Worm (Caenorhabditis elegans) whole organism, early embryonic: Measurements from ENCODE around the gene T22D1.1.

Experiments used
- ama-1 ChIP-seq: fragments of 150-350 bp; optimal IDR thresholded peaks from 2 replicates; lab custom pipeline; 2014
- ceh-13 ChIP-seq: fragments of 200-800 bp; sonication (Bioruptor generic); optimal IDR thresholded peaks from 2 replicates; lab custom pipeline; 2018; ENCODE audit warnings: mild to moderate bottlenecking, missing genetic modification characterization, missing compliant biosample characterization
- ceh-36 ChIP-seq: sonication (generic microtip); optimal IDR thresholded peaks from 2 replicates; lab custom pipeline; 2016; ENCODE audit warnings: missing genetic modification characterization, inconsistent platforms, missing compliant biosample characterization
- ets-7 ChIP-seq: sonication (generic microtip); optimal IDR thresholded peaks from 2 replicates; lab custom pipeline; 2016; ENCODE audit warnings: missing genotype, missing genetic modification characterization, missing compliant biosample characterization
- flt-1 ChIP-seq: fragments of 200-800 bp; sonication (Bioruptor generic); IDR thresholded peaks from 2 replicates; pipeline ENCODE4 v1.3.6; 2022; ENCODE audit warnings: missing genetic modification characterization, missing compliant biosample characterization
- hmbx-1 ChIP-seq: sonication (generic microtip); optimal IDR thresholded peaks from 2 replicates; lab custom pipeline; 2016; ENCODE audit warnings: mild to moderate bottlenecking, missing genetic modification characterization, missing compliant biosample characterization
- hmg-4 ChIP-seq: fragments of 200-800 bp; sonication (Bioruptor generic); optimal IDR thresholded peaks from 2 replicates; lab custom pipeline; 2018; ENCODE audit warnings: mild to moderate bottlenecking, missing genetic modification characterization, missing compliant biosample characterization
- hnd-1 ChIP-seq: sonication (generic microtip); optimal IDR thresholded peaks from 2 replicates; lab custom pipeline; 2016; ENCODE audit warnings: missing genetic modification characterization, missing compliant biosample characterization
- tbx-11 ChIP-seq: fragments of 200-800 bp; sonication (Bioruptor generic); IDR thresholded peaks from 2 replicates; pipeline ENCODE4 v1.3.6; 2022; ENCODE audit warnings: missing genetic modification characterization, missing compliant biosample characterization
- tbx-37 ChIP-seq: fragments of 200-800 bp; sonication (Bioruptor generic); conservative IDR thresholded peaks from 2 replicates; pipeline ENCODE4 v1.3.6; 2022; ENCODE audit warnings: missing genetic modification reagents, missing genetic modification characterization, missing compliant biosample characterization

DNA sequence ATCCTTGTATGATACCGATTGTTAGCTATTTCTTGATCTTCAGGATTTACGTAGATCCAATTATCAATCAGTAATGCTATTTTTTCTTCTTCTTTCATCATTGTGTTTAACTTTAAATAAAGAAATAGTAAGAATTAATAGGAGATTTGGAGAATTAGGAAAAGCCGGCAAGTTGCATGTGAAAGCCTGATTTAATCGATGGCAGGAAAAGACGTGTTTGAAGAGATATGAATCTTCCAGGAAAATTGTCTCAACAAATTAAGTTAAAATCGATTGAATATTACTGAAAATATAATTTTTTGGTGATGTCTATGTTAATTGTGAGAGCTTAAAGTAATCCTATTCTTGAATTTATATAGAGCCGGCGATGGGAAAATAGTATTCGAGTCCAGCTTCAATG is 48.0 kb downstream of the T22D1.1 start, which contains the start of gene ZK381.62:
- TF ChIP-seq ets-7 (no peak), hmbx-1 (tag; lab: Kevin White, UChicago) (no peak), ama-1 (lab: Kevin White, UChicago) (no peak), hnd-1 (tag; lab: Kevin White, UChicago) (no peak), tbx-11 (GFP tag; lab: Robert Waterston, UW) (no peak), tbx-37 (no peak), ceh-36 (tag; lab: Kevin White, UChicago) (no peak), flt-1 (GFP tag; lab: Robert Waterston, UW) (no peak), hmg-4 (GFP tag; lab: Kevin White, UChicago) (no peak), ceh-13 (no peak)
